Fruit fly (Drosophila melanogaster) Kc167 (cell line): Measurements from ENCODE around the gene CG31251.

Experiments
- Myc ChIP-seq: fragments of >200 bp; optimal IDR thresholded peaks from 2 replicates; lab custom pipeline; 2017; ENCODE audit warnings: missing external identifiers
- Sin3A ChIP-seq: fragments of >200 bp; optimal IDR thresholded peaks from 2 replicates; lab custom pipeline; 2018; ENCODE audit warnings: missing external identifiers
- h ChIP-seq: fragments of >200 bp; optimal IDR thresholded peaks from 3 replicates; lab custom pipeline; 2018; ENCODE audit warnings: missing external identifiers
- insv ChIP-seq: fragments of >200 bp; optimal IDR thresholded peaks from 3 replicates; lab custom pipeline; 2018; ENCODE audit warnings: missing external identifiers
- psq ChIP-seq: fragments of >200 bp; optimal IDR thresholded peaks from 2 replicates; lab custom pipeline; 2017; ENCODE audit warnings: missing external identifiers
- ttk ChIP-seq: sonication (Bioruptor generic); optimal IDR thresholded peaks from 2 replicates; lab custom pipeline; 2017; ENCODE audit warnings: missing external identifiers

CG31251 gene

dm6 chr3R:17684854-17685253 is at the start of gene CG31251, which contains the start of gene CG31360:
Gene CG31251 (minus strand): TSS chr3R:17684915.
Gene CG31360 (plus strand): TSS chr3R:17685097.
- TF ChIP-seq ttk (lab: Kevin White, UChicago) (no peak), Sin3A (lab: Kevin White, UChicago) (no peak), psq (no peak), Myc (lab: Kevin White, UChicago) (no peak), insv (lab: Kevin White, UChicago) (no peak), h (lab: Kevin White, UChicago) (no peak)

- TF ChIP-seq ttk (lab: Kevin White, UChicago) = no peak
- TF ChIP-seq h (lab: Kevin White, UChicago) = no peak
- no peak for TF ChIP-seq Myc (lab: Kevin White, UChicago)
- TF ChIP-seq Sin3A (lab: Kevin White, UChicago) = no peak
- TF ChIP-seq psq = no peak
- TF ChIP-seq insv (lab: Kevin White, UChicago) = no peak
Observed at dm6 chr3R:17733261-17733660, 48.5 kb upstream of the CG31251 start, which contains the start of gene CG14321. Gene CG14321 (plus strand): TSS chr3R:17733598.

- TF ChIP-seq Sin3A (lab: Kevin White, UChicago) (no peak), psq (no peak), ttk (lab: Kevin White, UChicago) (no peak), Myc (lab: Kevin White, UChicago) (no peak), h (lab: Kevin White, UChicago) (no peak), insv (lab: Kevin White, UChicago) (no peak)
Observed at dm6 chr3R:17725558-17725957, 40.8 kb upstream of the CG31251 start, which contains the start of gene Lgr1. Gene Lgr1 (plus strand): TSS chr3R:17725777.

dm6 chr3R:17724963-17725362 is 40.2 kb upstream of the CG31251 start, which contains the start of gene Atg8b:
Gene Atg8b (minus strand): TSS chr3R:17725063.
- TF ChIP-seq Sin3A (lab: Kevin White, UChicago) (no peak), h (lab: Kevin White, UChicago) (no peak), insv (lab: Kevin White, UChicago) (no peak), psq (no peak), ttk (lab: Kevin White, UChicago) (no peak), Myc (lab: Kevin White, UChicago) (no peak)

- TF ChIP-seq Myc (lab: Kevin White, UChicago) = no peak
- no peak for TF ChIP-seq h (lab: Kevin White, UChicago)
- no peak for TF ChIP-seq Sin3A (lab: Kevin White, UChicago)
- no peak for TF ChIP-seq psq
- TF ChIP-seq ttk (lab: Kevin White, UChicago) = no peak
- no peak for TF ChIP-seq insv (lab: Kevin White, UChicago)
Observed at dm6 chr3R:17718760-17719625, 34.3 kb upstream of the CG31251 start, which contains the start of gene Pxt. Gene Pxt (plus strand): TSS chr3R:17719454.

- no peak for TF ChIP-seq Sin3A (lab: Kevin White, UChicago)
- no peak for TF ChIP-seq ttk (lab: Kevin White, UChicago)
- TF ChIP-seq Myc (lab: Kevin White, UChicago) = no peak
Observed at dm6 chr3R:17718051-17718693, 33.5 kb upstream of the CG31251 start, which contains the start of gene osa. Gene osa (minus strand): TSS chr3R:17718350.

- TF ChIP-seq Myc (lab: Kevin White, UChicago) = no peak
- no peak for TF ChIP-seq Sin3A (lab: Kevin White, UChicago)
- TF ChIP-seq psq = no peak
- TF ChIP-seq h (lab: Kevin White, UChicago) = no peak
- TF ChIP-seq ttk (lab: Kevin White, UChicago) = no peak
- TF ChIP-seq insv (lab: Kevin White, UChicago) = no peak
Observed at dm6 chr3R:17716858-17717596, 32.3 kb upstream of the CG31251 start.

dm6 chr3R:17714773-17715344 is 30.1 kb upstream of the CG31251 start:
- no peak for TF ChIP-seq h (lab: Kevin White, UChicago)
- TF ChIP-seq ttk (lab: Kevin White, UChicago) = no peak
- no peak for TF ChIP-seq insv (lab: Kevin White, UChicago)
- TF ChIP-seq Myc (lab: Kevin White, UChicago) = no peak
- no peak for TF ChIP-seq psq
- TF ChIP-seq Sin3A (lab: Kevin White, UChicago) = no peak

dm6 chr3R:17714370-17714769 is 29.7 kb upstream of the CG31251 start:
- no peak for TF ChIP-seq h (lab: Kevin White, UChicago)
- TF ChIP-seq ttk (lab: Kevin White, UChicago) = no peak
- TF ChIP-seq Myc (lab: Kevin White, UChicago) = no peak
- TF ChIP-seq psq = no peak
- no peak for TF ChIP-seq insv (lab: Kevin White, UChicago)
- no peak for TF ChIP-seq Sin3A (lab: Kevin White, UChicago)

- TF ChIP-seq Myc (lab: Kevin White, UChicago) (no peak), h (lab: Kevin White, UChicago) (no peak), ttk (lab: Kevin White, UChicago) (no peak), Sin3A (lab: Kevin White, UChicago) (no peak), insv (lab: Kevin White, UChicago) (no peak), psq (no peak)
Observed at dm6 chr3R:17712623-17713521, 28.2 kb upstream of the CG31251 start.
